Worm (Caenorhabditis elegans): ENCODE data around the gene K07E8.7.

DNA sequence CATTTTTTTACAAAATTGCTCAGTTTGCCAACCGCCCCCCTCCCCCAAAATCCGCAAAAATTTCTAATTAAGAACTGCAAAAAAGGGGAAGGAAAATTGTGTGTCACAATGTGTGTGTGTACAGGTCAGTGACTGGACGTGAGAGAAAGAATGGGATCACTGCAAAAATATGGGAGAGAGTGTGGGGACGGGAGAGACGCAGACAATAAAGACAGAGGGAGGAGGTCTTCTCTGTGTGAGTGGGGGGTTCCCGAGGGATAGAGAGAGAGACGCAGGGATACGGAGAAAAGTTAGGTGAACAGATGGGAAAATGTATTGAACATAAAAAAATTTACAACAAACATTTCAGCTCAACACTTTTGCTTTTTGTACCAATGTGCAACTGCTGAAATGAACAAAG lies 24.2 kb downstream of the K07E8.7 start:
- TF ChIP-seq klf-2 (GFP tag; conservative IDR thresholded peaks at IDR 0.05) = no peak
- no peak for TF ChIP-seq ztf-23 (GFP tag; IDR thresholded peaks at IDR 0.05)
- no peak for TF ChIP-seq T22C8.4 (GFP tag; IDR thresholded peaks at IDR 0.05)
- no peak for TF ChIP-seq ref-1 (GFP tag; conservative IDR thresholded peaks at IDR 0.05)

Measured in whole organism, midembryonic.